Worm (Caenorhabditis elegans) whole organism, L4 larva: Measurements from ENCODE around the gene snpc-3.4.

ENCODE experiments used
- F44E2.7 ChIP-seq: fragments of 200-800 bp; sonication (Bioruptor generic); IDR thresholded peaks from 2 replicates; pipeline ENCODE4 v2.1.2; 2022; ENCODE audit warnings: missing genetic modification characterization, missing compliant biosample characterization
- R02D3.7 ChIP-seq: fragments of 150-350 bp; sonication (generic microtip); optimal IDR thresholded peaks from 3 replicates; lab custom pipeline; 2014; ENCODE audit warnings: missing biosample characterization, missing genetic modification characterization
- ceh-20 ChIP-seq: fragments of 200-800 bp; sonication (Bioruptor generic); IDR thresholded peaks from 2 replicates; pipeline ENCODE4 v1.3.6; 2022; ENCODE audit warnings: missing genetic modification reagents, missing genetic modification characterization, missing compliant biosample characterization
- ces-1 ChIP-seq: fragments of 150-350 bp; sonication (generic microtip); optimal IDR thresholded peaks from 4 replicates; lab custom pipeline; 2014; ENCODE audit warnings: missing biosample characterization, missing genetic modification reagents, missing genetic modification characterization
- egl-27 ChIP-seq: sonication (generic microtip); optimal IDR thresholded peaks from 3 replicates; lab custom pipeline; 2017; ENCODE audit warnings: missing biosample characterization, missing genetic modification reagents, missing genetic modification characterization
- fkh-10 ChIP-seq: fragments of 150-350 bp; optimal IDR thresholded peaks from 2 replicates; lab custom pipeline; 2014; ENCODE audit warnings: missing biosample characterization, missing genetic modification reagents, missing genetic modification characterization
- lin-13 ChIP-seq: fragments of 150-350 bp; optimal IDR thresholded peaks from 2 replicates; lab custom pipeline; 2014; ENCODE audit warnings: missing biosample characterization, missing genetic modification reagents, missing genetic modification characterization
- mxl-2 ChIP-seq: fragments of 200-800 bp; sonication (Bioruptor generic); conservative IDR thresholded peaks from 2 replicates; pipeline ENCODE4 v1.3.6; 2022; ENCODE audit warnings: missing genetic modification reagents, missing genetic modification characterization, missing compliant biosample characterization
- nhr-28 ChIP-seq: fragments of 150-350 bp; optimal IDR thresholded peaks from 2 replicates; lab custom pipeline; 2014; ENCODE audit warnings: missing biosample characterization, missing genetic modification characterization
- nhr-76 ChIP-seq: fragments of 150-350 bp; optimal IDR thresholded peaks from 2 replicates; lab custom pipeline; 2014; ENCODE audit warnings: missing biosample characterization, missing genetic modification characterization
- snpc-1.2 ChIP-seq: fragments of 200-800 bp; sonication (Bioruptor generic); IDR thresholded peaks from 2 replicates; pipeline ENCODE4 v1.3.6; 2022; ENCODE audit warnings: missing genetic modification reagents, missing genetic modification characterization, missing compliant biosample characterization
- spr-1 ChIP-seq: sonication (generic microtip); optimal IDR thresholded peaks from 2 replicates; lab custom pipeline; 2016; ENCODE audit warnings: mild to moderate bottlenecking, missing genetic modification characterization, missing compliant biosample characterization
- unc-62 ChIP-seq, 3 experiments: fragments of 150-350 bp in 1 of 3; sonication (generic microtip); optimal IDR thresholded peaks in 2 of 3; peaks in 1 of 3; 1 replicate in 1 of 3; 2 replicates in 2 of 3; lab custom pipeline; 2014 to 2017; ENCODE audit warnings: missing biosample characterization in 3 of 3, missing genetic modification characterization in 3 of 3, missing genetic modification reagents in 3 of 3, missing genotype in 1 of 3

DNA sequence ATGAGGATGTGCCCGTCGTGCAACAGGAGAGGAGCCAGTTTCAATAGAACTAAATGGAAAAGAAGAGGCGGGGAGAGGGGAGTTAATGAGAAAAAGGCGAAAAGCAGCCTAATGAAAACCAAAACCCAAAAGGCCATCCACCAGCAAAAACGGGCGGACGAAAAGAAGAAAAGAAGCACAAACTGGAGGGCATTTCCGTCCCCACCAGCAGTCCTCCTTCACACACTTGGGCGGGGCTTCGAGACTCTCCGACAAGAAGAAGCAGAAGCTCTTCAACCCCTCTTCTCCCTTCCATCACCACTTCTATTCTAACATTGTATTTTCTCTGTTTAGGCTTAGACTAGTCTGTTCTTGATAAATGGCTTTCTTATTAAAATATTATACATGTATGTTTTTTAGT is 48.3 kb downstream of the snpc-3.4 start:
- no peak for TF ChIP-seq nhr-76 (tag; lab: Kevin White, UChicago)
- TF ChIP-seq fkh-10 (GFP tag; lab: Kevin White, UChicago), result no peak
- TF ChIP-seq snpc-1.2 (GFP tag; lab: Robert Waterston, UW), result no peak
- no peak for TF ChIP-seq lin-13 (GFP tag; lab: Kevin White, UChicago)
- no peak for TF ChIP-seq ces-1 (GFP tag; lab: Kevin White, UChicago)
- TF ChIP-seq ceh-20 (GFP tag; lab: Robert Waterston, UW), result no peak
- TF ChIP-seq mxl-2 (GFP tag; lab: Robert Waterston, UW), result no peak
- no peak for TF ChIP-seq R02D3.7
- TF ChIP-seq spr-1 (tag; lab: Kevin White, UChicago), result no peak
- TF ChIP-seq unc-62 (GFP tag; optimal IDR thresholded peaks at IDR 0.05 in 1 of 2; lab: Kevin White, UChicago), result no peak
- TF ChIP-seq unc-62 (tag; optimal IDR thresholded peaks at IDR 0.05; lab: Kevin White, UChicago), result no peak
- no peak for TF ChIP-seq F44E2.7 (GFP tag; lab: Robert Waterston, UW)
- no peak for TF ChIP-seq nhr-28 (tag; lab: Kevin White, UChicago)
- TF ChIP-seq egl-27, result no peak
